Worm (Caenorhabditis elegans) whole organism, L4 larva: ENCODE results near the gene Y116A8C.10.

ENCODE experiments used
- aly-2 ChIP-seq: sonication (generic microtip); optimal IDR thresholded peaks from 2 replicates; lab custom pipeline; 2018; ENCODE audit warnings: missing biosample characterization, missing genetic modification characterization
- ama-1 ChIP-seq: fragments of 150-350 bp; optimal IDR thresholded peaks from 2 replicates; lab custom pipeline; 2014; ENCODE audit warnings: inconsistent platforms, mixed read lengths
- nhr-10 ChIP-seq: fragments of 150-350 bp; optimal IDR thresholded peaks from 2 replicates; lab custom pipeline; 2014; ENCODE audit warnings: missing biosample characterization, missing genetic modification characterization
- unc-130 ChIP-seq: sonication (generic microtip); optimal IDR thresholded peaks from 2 replicates; lab custom pipeline; 2016; ENCODE audit warnings: missing genetic modification reagents, missing genetic modification characterization, missing compliant biosample characterization

- TF ChIP-seq aly-2 (tag; lab: Kevin White, UChicago) (no peak), nhr-10 (no peak), unc-130 (GFP tag; lab: Kevin White, UChicago) (no peak), ama-1 (lab: Kevin White, UChicago) (no peak)
Measured at ce11 chrIV:16921999-16922398, 16.9 kb downstream of the Y116A8C.10 start.
